Fruit fly (Drosophila melanogaster) whole organism, embryonic: Measurements from ENCODE around the gene CG1983.
A peak's percentile ranks its signal among the peaks of the same experiment; 100 is the strongest.

Source experiments
- CG1024 ChIP-seq: fragments of 200-800 bp; sonication (Bioruptor generic); IDR thresholded peaks from 2 replicates; pipeline ENCODE4 v1.3.6; 2022; ENCODE audit warnings: missing biosample characterization, missing genetic modification characterization
- CG10267 ChIP-seq: fragments of 200-800 bp; sonication (Bioruptor generic); optimal IDR thresholded peaks from 2 replicates; lab custom pipeline; 2018; ENCODE audit warnings: missing biosample characterization, mild to moderate bottlenecking, missing genetic modification characterization, moderate library complexity
- CG11504 ChIP-seq: fragments of 200-800 bp; sonication (Bioruptor generic); optimal IDR thresholded peaks from 3 replicates; lab custom pipeline; 2019; ENCODE audit warnings: missing biosample characterization, mild to moderate bottlenecking, missing genetic modification characterization, moderate library complexity
- CG11723 ChIP-seq: fragments of 200-800 bp; sonication (Bioruptor generic); optimal IDR thresholded peaks from 2 replicates; lab custom pipeline; 2017; ENCODE audit warnings: missing biosample characterization, mild to moderate bottlenecking, missing genetic modification characterization
- CG12071 ChIP-seq: fragments of 200-800 bp; sonication (Bioruptor generic); optimal IDR thresholded peaks from 3 replicates; lab custom pipeline; 2018; ENCODE audit warnings: missing biosample characterization, mild to moderate bottlenecking, missing genetic modification characterization
- CG13287 ChIP-seq: fragments of 200-800 bp; sonication (Bioruptor generic); IDR thresholded peaks from 2 replicates; pipeline ENCODE4 v1.3.6; 2022; ENCODE audit warnings: missing biosample characterization, missing genetic modification characterization; ENCODE audit not compliant: partially characterized antibody
- CG15269 ChIP-seq: fragments of 200-800 bp; sonication (Bioruptor generic); optimal IDR thresholded peaks from 2 replicates; lab custom pipeline; 2018; ENCODE audit warnings: missing biosample characterization, mild to moderate bottlenecking, missing genetic modification characterization, moderate library complexity
- CG15601 ChIP-seq: fragments of 200-800 bp; sonication (Bioruptor generic); optimal IDR thresholded peaks from 3 replicates; lab custom pipeline; 2019; ENCODE audit warnings: missing biosample characterization, mild to moderate bottlenecking, missing genetic modification characterization, moderate library complexity
- CG17328 ChIP-seq: fragments of 200-800 bp; sonication (Bioruptor generic); IDR thresholded peaks from 2 replicates; pipeline ENCODE4 v1.3.6; 2022; ENCODE audit warnings: missing biosample characterization, missing genetic modification characterization
- CG17359 ChIP-seq: fragments of 200-800 bp; sonication (Bioruptor generic); optimal IDR thresholded peaks from 3 replicates; lab custom pipeline; 2018; ENCODE audit warnings: missing biosample characterization, mild to moderate bottlenecking, missing genetic modification characterization, moderate library complexity
- CG17802 ChIP-seq: fragments of 200-800 bp; sonication (Bioruptor generic); optimal IDR thresholded peaks from 2 replicates; lab custom pipeline; 2018; ENCODE audit warnings: missing biosample characterization, mild to moderate bottlenecking, missing genetic modification characterization, moderate library complexity
- CG18262 ChIP-seq: fragments of 200-800 bp; optimal IDR thresholded peaks from 3 replicates; lab custom pipeline; 2019; ENCODE audit warnings: missing biosample characterization, mild to moderate bottlenecking, missing genetic modification characterization, moderate library complexity
- CG18764 ChIP-seq: fragments of 200-800 bp; sonication (Bioruptor generic); optimal IDR thresholded peaks from 3 replicates; lab custom pipeline; 2016; ENCODE audit warnings: missing biosample characterization, missing genetic modification characterization
- CG3995 ChIP-seq: fragments of 200-800 bp; sonication (Bioruptor generic); optimal IDR thresholded peaks from 3 replicates; lab custom pipeline; 2016; ENCODE audit warnings: missing biosample characterization, missing genetic modification characterization
- CG6272 ChIP-seq: fragments of 200-800 bp; sonication (Bioruptor generic); IDR thresholded peaks from 2 replicates; pipeline ENCODE4 v1.3.6; 2022; ENCODE audit warnings: missing biosample characterization, missing genetic modification characterization
- CG7357 ChIP-seq: fragments of 200-800 bp; sonication (Bioruptor generic); IDR thresholded peaks from 3 replicates; pipeline ENCODE4 v1.3.6; 2022; ENCODE audit warnings: missing biosample characterization, missing genetic modification characterization
- CG8359 ChIP-seq: fragments of 200-800 bp; sonication (Bioruptor generic); optimal IDR thresholded peaks from 2 replicates; lab custom pipeline; 2017; ENCODE audit warnings: missing biosample characterization, mild to moderate bottlenecking, missing genetic modification characterization, borderline replicate concordance
- CG8478 ChIP-seq: fragments of >200 bp; optimal IDR thresholded peaks from 2 replicates; lab custom pipeline; 2018
- Ets97D ChIP-seq: fragments of 200-800 bp; sonication (Bioruptor generic); optimal IDR thresholded peaks from 3 replicates; lab custom pipeline; 2016; ENCODE audit warnings: missing biosample characterization, missing genetic modification characterization
- Fer2 ChIP-seq: fragments of 200-800 bp; sonication (Bioruptor generic); optimal IDR thresholded peaks from 2 replicates; lab custom pipeline; 2018; ENCODE audit warnings: missing biosample characterization, mild to moderate bottlenecking, missing genetic modification characterization, moderate library complexity
- Hey ChIP-seq: fragments of 200-800 bp; sonication (Bioruptor generic); optimal IDR thresholded peaks from 3 replicates; lab custom pipeline; 2018; ENCODE audit warnings: missing biosample characterization, mild to moderate bottlenecking, missing genetic modification characterization
- NC2β ChIP-seq: fragments of 200-800 bp; sonication (Bioruptor generic); optimal IDR thresholded peaks from 2 replicates; lab custom pipeline; 2016; ENCODE audit warnings: missing biosample characterization, missing genetic modification characterization
- Poxn ChIP-seq: fragments of 200-800 bp; sonication (Bioruptor generic); IDR thresholded peaks from 2 replicates; pipeline ENCODE4 v1.3.6; 2022; ENCODE audit warnings: missing biosample characterization, missing genetic modification characterization
- Six4 ChIP-seq: fragments of 200-800 bp; sonication (Bioruptor generic); optimal IDR thresholded peaks from 2 replicates; lab custom pipeline; 2016; ENCODE audit warnings: missing biosample characterization, missing genetic modification characterization
- Spps ChIP-seq: fragments of 200-800 bp; sonication (Bioruptor generic); optimal IDR thresholded peaks from 2 replicates; lab custom pipeline; 2018; ENCODE audit warnings: missing biosample characterization, mild to moderate bottlenecking, missing genetic modification characterization
- Sry-δ ChIP-seq: fragments of 200-800 bp; sonication (Bioruptor generic); optimal IDR thresholded peaks from 2 replicates; lab custom pipeline; 2016; ENCODE audit warnings: missing biosample characterization, missing genetic modification characterization
- Tbp ChIP-seq: fragments of >200 bp; optimal IDR thresholded peaks from 2 replicates; lab custom pipeline; 2018; ENCODE audit warnings: missing biosample characterization, missing genetic modification characterization
- aop ChIP-seq: fragments of 200-800 bp; sonication (Bioruptor generic); IDR thresholded peaks from 2 replicates; pipeline ENCODE4 v1.3.6; 2022; ENCODE audit warnings: missing biosample characterization, missing genetic modification characterization
- ap ChIP-seq: fragments of 200-800 bp; sonication (Bioruptor generic); IDR thresholded peaks from 2 replicates; pipeline ENCODE4 v1.3.6; 2022; ENCODE audit warnings: missing biosample characterization, missing genetic modification characterization
- ara ChIP-seq: fragments of 200-800 bp; sonication (Bioruptor generic); IDR thresholded peaks from 2 replicates; pipeline ENCODE4 v1.3.6; 2022; ENCODE audit warnings: missing biosample characterization, missing genetic modification characterization
- ase ChIP-seq: fragments of 200-800 bp; sonication (Bioruptor generic); IDR thresholded peaks from 3 replicates; pipeline ENCODE4 v1.3.6; 2022; ENCODE audit warnings: missing biosample characterization, missing genetic modification characterization
- bbx ChIP-seq: fragments of 200-800 bp; sonication (Bioruptor generic); IDR thresholded peaks from 2 replicates; pipeline ENCODE4 v1.3.6; 2022; ENCODE audit warnings: missing biosample characterization, missing genetic modification characterization; ENCODE audit not compliant: partially characterized antibody
- btn ChIP-seq: fragments of 200-800 bp; sonication (Bioruptor generic); optimal IDR thresholded peaks from 2 replicates; lab custom pipeline; 2016; ENCODE audit warnings: missing biosample characterization, missing genetic modification characterization
- cad ChIP-seq: fragments of >200 bp; optimal IDR thresholded peaks from 2 replicates; lab custom pipeline; 2017; ENCODE audit warnings: missing biosample characterization, missing genetic modification characterization
- croc ChIP-seq: fragments of 200-800 bp; sonication (Bioruptor generic); conservative IDR thresholded peaks from 3 replicates; pipeline ENCODE4 v1.3.6; 2022; ENCODE audit warnings: missing biosample characterization, missing genetic modification characterization
- crol ChIP-seq: fragments of 200-800 bp; sonication (Bioruptor generic); IDR thresholded peaks from 2 replicates; pipeline ENCODE4 v1.3.6; 2022; ENCODE audit warnings: missing biosample characterization, missing genetic modification characterization
- crp ChIP-seq, 2 experiments: fragments of 200-800 bp; sonication (Bioruptor generic); optimal IDR thresholded peaks; 2 replicates in 1 of 2; 3 replicates in 1 of 2; lab custom pipeline; 2017; ENCODE audit warnings: missing biosample characterization in 2 of 2, missing genetic modification characterization in 2 of 2, mild to moderate bottlenecking in 1 of 2, moderate library complexity in 1 of 2
- dan ChIP-seq: fragments of 200-800 bp; sonication (Bioruptor generic); IDR thresholded peaks from 2 replicates; pipeline ENCODE4 v1.3.6; 2022; ENCODE audit warnings: missing biosample characterization, missing genetic modification characterization
- emc ChIP-seq: fragments of 200-800 bp; sonication (Bioruptor generic); optimal IDR thresholded peaks from 2 replicates; lab custom pipeline; 2016; ENCODE audit warnings: missing biosample characterization, missing genetic modification characterization
- ems ChIP-seq: fragments of 200-800 bp; sonication (Bioruptor generic); optimal IDR thresholded peaks from 3 replicates; lab custom pipeline; 2016; ENCODE audit warnings: missing biosample characterization, missing genetic modification characterization
- eve ChIP-seq, 2 experiments: fragments of >200 bp; optimal IDR thresholded peaks; 2 replicates each; lab custom pipeline; 2017; ENCODE audit warnings: missing biosample characterization in 2 of 2, missing genetic modification characterization in 2 of 2
- gfzf ChIP-seq: fragments of 200-800 bp; sonication (Bioruptor generic); optimal IDR thresholded peaks from 2 replicates; lab custom pipeline; 2016; ENCODE audit warnings: missing biosample characterization, mild to moderate bottlenecking, missing genetic modification characterization, moderate library complexity
- gt ChIP-seq: fragments of 200-800 bp; sonication (Bioruptor generic); IDR thresholded peaks from 2 replicates; pipeline ENCODE4 v1.3.6; 2022; ENCODE audit warnings: missing biosample characterization, missing genetic modification characterization
- klu ChIP-seq: fragments of 200-800 bp; sonication (Bioruptor generic); IDR thresholded peaks from 2 replicates; pipeline ENCODE4 v1.3.6; 2022; ENCODE audit warnings: missing biosample characterization, missing genetic modification characterization
- oc ChIP-seq: fragments of 200-800 bp; sonication (Bioruptor generic); optimal IDR thresholded peaks from 2 replicates; lab custom pipeline; 2018; ENCODE audit warnings: missing biosample characterization, mild to moderate bottlenecking, missing genetic modification characterization, moderate library complexity
- seq ChIP-seq: fragments of 200-800 bp; sonication (Bioruptor generic); IDR thresholded peaks from 2 replicates; pipeline ENCODE4 v1.3.6; 2022; ENCODE audit warnings: missing biosample characterization, missing genetic modification characterization
- stc ChIP-seq: fragments of 200-800 bp; sonication (Bioruptor generic); IDR thresholded peaks from 2 replicates; pipeline ENCODE4 v1.3.6; 2022; ENCODE audit warnings: missing biosample characterization, missing genetic modification characterization
- tgo ChIP-seq: fragments of 200-800 bp; sonication (Bioruptor generic); IDR thresholded peaks from 3 replicates; pipeline ENCODE4 v1.3.6; 2022; ENCODE audit warnings: missing biosample characterization, missing genetic modification characterization
- wdn ChIP-seq: fragments of 200-800 bp; sonication (Bioruptor generic); IDR thresholded peaks from 2 replicates; pipeline ENCODE4 v1.3.6; 2022; ENCODE audit warnings: missing biosample characterization, missing genetic modification characterization

CG1983 gene

dm6 chr3R:30170671-30171667 is 6.5 kb downstream of the CG1983 start, which contains the start of gene Rsod (continued):
- peak; percentile 36 for TF ChIP-seq CG11723 (GFP tag; lab: Kevin White, UChicago)
- TF ChIP-seq Tbp (GFP tag; lab: Kevin White, UChicago): no peak
- TF ChIP-seq CG18262 (tag; lab: Kevin White, UChicago): peak; percentile 68
- TF ChIP-seq emc: no peak
- TF ChIP-seq CG6272 (GFP tag; lab: Robert Waterston, UW): peak; percentile 55; the same call in 1 of the 2 replicates
- TF ChIP-seq croc: peak; percentile 35; the same call in 2 of the 3 replicates
- TF ChIP-seq aop: peak; percentile 45; the same call in 1 of the 2 replicates
- no peak for TF ChIP-seq Sry-δ (GFP tag; lab: Kevin White, UChicago)
- peak; percentile 79 for TF ChIP-seq CG17359 (tag; lab: Kevin White, UChicago)
- no peak for TF ChIP-seq Fer2 (tag; lab: Kevin White, UChicago)
- peak; percentile 38 for TF ChIP-seq CG17802 (tag; lab: Kevin White, UChicago)
- peak; percentile 66 for TF ChIP-seq gt (GFP tag; lab: Robert Waterston, UW)
- TF ChIP-seq klu (GFP tag; lab: Robert Waterston, UW): no peak
- TF ChIP-seq CG8478 (lab: Kevin White, UChicago): no peak
- TF ChIP-seq NC2β (GFP tag; lab: Kevin White, UChicago): no peak
- TF ChIP-seq wdn: 0 out of 2 replicates have a peak, but pooled peaks have one; percentile 33
- peak; percentile 50 for TF ChIP-seq CG10267 (tag; lab: Kevin White, UChicago)
- TF ChIP-seq Ets97D (GFP tag; lab: Kevin White, UChicago): no peak
- peak; percentile 70 for TF ChIP-seq seq (GFP tag; lab: Robert Waterston, UW)
- peak; percentile 22; the same call in 1 of the 2 replicates for TF ChIP-seq bbx (GFP tag; lab: Robert Waterston, UW)
- peak; percentile 23 for TF ChIP-seq Six4 (GFP tag; lab: Kevin White, UChicago)
- peak; percentile 19 for TF ChIP-seq CG12071 (GFP tag; lab: Kevin White, UChicago)
- no peak for TF ChIP-seq cad (GFP tag; lab: Kevin White, UChicago)
- no peak for TF ChIP-seq Hey
- TF ChIP-seq ap: peak; percentile 54
- no peak for TF ChIP-seq eve (GFP tag; optimal IDR thresholded peaks at IDR 0.05; lab: Kevin White, UChicago)
- TF ChIP-seq CG18764: no peak
- peak; percentile 53 for TF ChIP-seq CG15269
- peak; percentile 25 for TF ChIP-seq CG8359
- TF ChIP-seq tgo (GFP tag; lab: Robert Waterston, UW): peak; percentile 79
- TF ChIP-seq CG1024: peak; percentile 35; the same call in 1 of the 2 replicates
- TF ChIP-seq CG15601 (tag; lab: Kevin White, UChicago): peak; percentile 62
- TF ChIP-seq CG7357 (GFP tag; lab: Robert Waterston, UW): peak; percentile 56
- peak; percentile 78 for TF ChIP-seq CG17328 (GFP tag; lab: Robert Waterston, UW)
- TF ChIP-seq btn: no peak
- TF ChIP-seq ems: no peak
- peak; percentile 68 for TF ChIP-seq CG11504 (tag; lab: Kevin White, UChicago)
- TF ChIP-seq stc (GFP tag; lab: Robert Waterston, UW): peak; percentile 70
- TF ChIP-seq Poxn (GFP tag; lab: Robert Waterston, UW): no peak
- TF ChIP-seq CG13287 (GFP tag; lab: Robert Waterston, UW): no peak
- peak; percentile 78 for TF ChIP-seq ase (GFP tag; lab: Robert Waterston, UW)
- peak in 1 of 2 experiments; percentile 25 for TF ChIP-seq crp (GFP tag; optimal IDR thresholded peaks at IDR 0.05; lab: Kevin White, UChicago)
- no peak for TF ChIP-seq crol (GFP tag; lab: Robert Waterston, UW)
- TF ChIP-seq ara (GFP tag; lab: Robert Waterston, UW): peak; percentile 76
- no peak for TF ChIP-seq gfzf (GFP tag; lab: Kevin White, UChicago)
- TF ChIP-seq Spps (tag; lab: Kevin White, UChicago): peak; percentile 35
- TF ChIP-seq dan (GFP tag; lab: Robert Waterston, UW): no peak
- no peak for TF ChIP-seq CG3995
- TF ChIP-seq oc: peak; percentile 65
